Fruit fly (Drosophila melanogaster) Kc167 (cell line): ENCODE results near the gene ro.

Experiments used
- Myc ChIP-seq: fragments of >200 bp; optimal IDR thresholded peaks from 2 replicates; lab custom pipeline; 2017; ENCODE audit warnings: missing external identifiers
- Sin3A ChIP-seq: fragments of >200 bp; optimal IDR thresholded peaks from 2 replicates; lab custom pipeline; 2018; ENCODE audit warnings: missing external identifiers
- h ChIP-seq: fragments of >200 bp; optimal IDR thresholded peaks from 3 replicates; lab custom pipeline; 2018; ENCODE audit warnings: missing external identifiers
- insv ChIP-seq: fragments of >200 bp; optimal IDR thresholded peaks from 3 replicates; lab custom pipeline; 2018; ENCODE audit warnings: missing external identifiers
- psq ChIP-seq: fragments of >200 bp; optimal IDR thresholded peaks from 2 replicates; lab custom pipeline; 2017; ENCODE audit warnings: missing external identifiers
- ttk ChIP-seq: sonication (Bioruptor generic); optimal IDR thresholded peaks from 2 replicates; lab custom pipeline; 2017; ENCODE audit warnings: missing external identifiers

ro gene

DNA sequence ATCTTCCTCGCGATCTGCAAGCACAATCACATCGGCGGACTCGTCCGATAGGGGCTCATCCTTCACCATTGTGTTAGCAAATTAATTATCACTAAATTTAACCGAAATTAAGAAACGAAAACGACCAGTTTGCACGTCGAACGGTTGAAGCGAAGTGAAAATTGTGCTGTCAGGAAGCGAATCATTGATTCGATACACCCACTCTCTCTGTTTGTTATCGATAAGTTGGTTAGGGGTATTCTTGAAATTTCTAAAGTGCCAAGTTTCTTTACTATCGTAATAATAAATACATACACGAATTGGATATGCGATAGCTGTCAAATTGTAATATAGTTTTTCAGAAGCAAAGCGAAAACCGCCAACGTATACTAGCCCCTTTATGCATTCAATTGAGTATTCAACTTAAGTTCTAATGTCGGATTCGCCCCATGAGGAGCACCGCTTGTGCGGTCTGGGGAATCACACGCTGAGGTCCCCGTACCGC, 5.4 kb downstream of the ro start, which contains the start of gene Rb97D:
Rb97D (minus strand) TSS at position 199 of the 484 bp plus-strand sequence.
- TF ChIP-seq insv (lab: Kevin White, UChicago): no peak
- TF ChIP-seq Myc: no peak
- TF ChIP-seq psq (lab: Kevin White, UChicago): no peak
- TF ChIP-seq h: no peak
- TF ChIP-seq ttk (lab: Kevin White, UChicago): no peak
- no peak for TF ChIP-seq Sin3A (lab: Kevin White, UChicago)

DNA sequence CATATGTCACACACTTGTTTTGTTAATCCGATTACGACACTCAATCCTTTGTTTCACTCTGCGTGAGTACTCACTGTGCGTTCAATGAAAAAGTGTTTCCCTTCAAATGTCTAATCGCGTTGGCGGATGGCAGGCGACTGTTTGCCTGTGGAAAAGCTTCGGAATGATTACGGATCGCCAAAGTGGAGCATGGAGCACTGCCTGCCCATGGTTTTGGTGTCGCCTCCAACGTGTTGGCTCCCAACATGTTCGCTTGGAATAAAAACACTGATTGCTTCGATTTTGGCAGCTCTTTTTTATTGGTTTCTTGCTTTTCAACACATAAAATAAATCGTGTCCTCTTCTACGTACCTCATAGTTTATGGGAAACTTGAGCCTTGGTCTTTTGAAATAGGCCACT, 9.1 kb downstream of the ro start, which contains the start of gene SPARC:
SPARC (minus strand) TSS at position 144 of the 400 bp plus-strand sequence.
- no peak for TF ChIP-seq Sin3A (lab: Kevin White, UChicago)
- TF ChIP-seq h: no peak
- TF ChIP-seq psq (lab: Kevin White, UChicago): no peak
- TF ChIP-seq insv (lab: Kevin White, UChicago): no peak
- no peak for TF ChIP-seq Myc
- no peak for TF ChIP-seq ttk (lab: Kevin White, UChicago)

DNA sequence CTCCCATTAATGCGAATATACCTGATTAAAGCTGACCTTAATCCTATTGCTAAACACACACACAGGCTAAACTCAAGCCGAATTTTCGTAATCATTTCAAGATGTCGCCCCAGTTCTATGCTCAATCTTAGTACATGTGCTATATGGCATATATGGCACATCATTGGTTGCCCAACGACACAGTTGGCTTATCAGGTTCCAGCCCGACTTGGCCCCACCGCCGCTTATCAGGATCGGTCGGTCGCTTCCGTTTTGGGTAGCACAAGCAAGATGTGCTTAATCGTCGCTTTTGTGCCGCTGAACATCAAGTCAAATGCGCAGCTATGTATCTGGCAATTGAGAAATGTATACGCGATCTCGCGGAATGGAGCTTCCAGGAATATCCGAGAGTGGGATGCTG, 9.9 kb downstream of the ro start:
- TF ChIP-seq Myc: no peak
- no peak for TF ChIP-seq ttk (lab: Kevin White, UChicago)
- TF ChIP-seq insv (lab: Kevin White, UChicago): no peak
- TF ChIP-seq Sin3A (lab: Kevin White, UChicago): no peak
- TF ChIP-seq psq (lab: Kevin White, UChicago): no peak
- TF ChIP-seq h: no peak

- no peak for TF ChIP-seq Sin3A (lab: Kevin White, UChicago)
- no peak for TF ChIP-seq insv (lab: Kevin White, UChicago)
Observed at dm6 chr3R:26870494-26870893, 10.5 kb downstream of the ro start.

- no peak for TF ChIP-seq insv (lab: Kevin White, UChicago)
- no peak for TF ChIP-seq Myc
- no peak for TF ChIP-seq h
- TF ChIP-seq psq (lab: Kevin White, UChicago): no peak
- TF ChIP-seq Sin3A (lab: Kevin White, UChicago): no peak
- no peak for TF ChIP-seq ttk (lab: Kevin White, UChicago)
Observed at dm6 chr3R:26869431-26869830, 11.5 kb downstream of the ro start.

dm6 chr3R:26867457-26868044, 13.4 kb downstream of the ro start:
- TF ChIP-seq h (no peak), Sin3A (lab: Kevin White, UChicago) (no peak), insv (lab: Kevin White, UChicago) (no peak), ttk (lab: Kevin White, UChicago) (no peak), Myc (no peak), psq (lab: Kevin White, UChicago) (no peak)

DNA sequence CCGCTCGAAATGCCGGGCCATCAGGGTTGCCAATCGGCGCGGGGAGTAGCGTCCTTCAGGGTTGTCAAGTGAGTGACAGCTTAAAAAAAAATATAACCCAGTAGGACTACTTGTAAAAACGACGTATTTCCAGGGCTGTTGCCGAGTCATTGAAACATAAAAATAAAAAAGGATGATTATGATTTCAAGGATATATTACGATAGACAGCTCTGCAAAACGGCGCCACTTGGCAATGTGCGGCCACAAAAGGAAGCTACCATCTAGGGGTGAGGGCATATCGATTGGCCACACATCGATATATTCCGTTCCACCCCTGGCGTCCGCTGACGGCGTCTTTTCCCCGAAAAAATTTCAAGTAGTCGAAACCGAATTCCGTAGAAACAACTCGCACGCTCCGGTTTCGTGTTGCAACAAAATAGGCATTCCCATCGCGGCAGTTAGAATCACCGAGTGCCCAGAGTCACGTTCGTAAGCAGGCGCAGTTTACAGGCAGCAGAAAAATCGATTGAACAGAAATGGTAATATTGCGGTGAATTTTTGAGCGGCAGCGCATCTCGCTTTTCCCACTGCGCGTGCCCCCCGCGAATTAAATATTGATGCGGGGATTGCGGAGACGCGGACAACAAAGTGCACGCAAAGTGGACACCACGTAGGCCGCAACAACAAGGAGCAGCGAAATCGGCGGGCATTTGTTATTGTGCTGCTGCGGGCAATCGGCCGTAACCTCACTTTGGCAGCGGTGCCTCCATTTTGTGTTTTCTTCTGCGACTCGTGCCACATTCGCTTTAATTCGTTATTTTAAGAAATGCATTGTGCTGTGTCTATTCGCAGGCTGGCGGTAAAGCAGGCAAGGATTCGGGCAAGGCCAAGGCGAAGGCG, 14.2 kb downstream of the ro start, which contains the start of the genes ball and His2Av:
ball (minus strand) TSS at position 231 of the 880 bp plus-strand sequence.
His2Av (plus strand) TSS at position 353 of the 880 bp plus-strand sequence.
- TF ChIP-seq Sin3A (lab: Kevin White, UChicago): no peak
- no peak for TF ChIP-seq h
- no peak for TF ChIP-seq psq (lab: Kevin White, UChicago)
- TF ChIP-seq insv (lab: Kevin White, UChicago): no peak
- TF ChIP-seq Myc: no peak
- TF ChIP-seq ttk (lab: Kevin White, UChicago): no peak

DNA sequence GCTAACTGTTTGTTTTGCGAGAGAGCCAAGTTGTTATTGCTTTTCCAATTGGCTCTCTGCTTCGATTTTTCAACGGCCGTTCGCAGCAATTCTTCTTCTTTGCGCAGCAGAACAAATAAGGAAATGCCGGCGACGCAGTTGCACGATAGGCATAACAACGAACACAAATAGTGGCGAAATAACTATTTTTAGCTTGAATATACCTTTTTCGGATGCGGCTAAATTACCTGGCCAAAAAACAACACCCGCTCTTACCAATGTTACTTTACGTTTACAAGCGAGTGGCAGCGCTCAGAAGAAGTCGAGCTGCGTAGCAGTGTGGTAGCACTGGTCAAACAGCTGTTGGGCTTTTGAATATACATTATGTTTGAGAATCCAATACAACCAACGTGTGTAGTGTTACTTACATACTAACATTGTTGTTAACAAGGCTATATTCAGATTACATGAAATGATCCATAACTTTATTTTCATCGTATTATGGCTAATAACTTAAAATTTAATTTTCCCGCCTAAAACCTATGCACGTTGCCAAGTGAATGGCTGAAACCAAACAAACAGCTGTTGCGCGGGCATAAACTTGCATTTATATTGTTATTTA, 18.0 kb downstream of the ro start, which contains the start of the genes Lerp and IntS12:
Lerp (minus strand) TSS at position 283 of the 601 bp plus-strand sequence.
IntS12 (plus strand) TSS at position 529 of the 601 bp plus-strand sequence.
- TF ChIP-seq psq (lab: Kevin White, UChicago): no peak
- TF ChIP-seq Myc: no peak
- no peak for TF ChIP-seq h
- no peak for TF ChIP-seq ttk (lab: Kevin White, UChicago)
- TF ChIP-seq insv (lab: Kevin White, UChicago): no peak
- no peak for TF ChIP-seq Sin3A (lab: Kevin White, UChicago)

DNA sequence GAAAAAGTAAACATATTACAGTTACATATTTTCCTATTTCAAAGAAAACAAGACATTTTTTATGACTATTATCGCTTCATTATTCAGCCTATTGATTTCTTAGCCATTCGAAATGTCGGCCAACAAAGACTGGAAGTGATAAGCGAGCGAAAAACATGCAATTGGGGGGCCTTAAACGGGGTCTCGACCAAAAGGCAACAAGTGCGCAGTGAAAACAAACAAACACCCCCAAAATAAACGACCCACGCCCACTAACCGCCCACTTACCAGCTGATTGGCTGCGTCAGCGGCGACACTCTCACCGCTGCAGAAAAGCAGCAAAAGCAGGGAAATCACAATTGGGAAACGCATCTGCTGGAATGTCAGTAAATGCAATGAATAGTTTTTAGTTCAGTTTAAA, 18.8 kb downstream of the ro start:
- TF ChIP-seq ttk (lab: Kevin White, UChicago) (no peak), Myc (no peak), Sin3A (lab: Kevin White, UChicago) (no peak), insv (lab: Kevin White, UChicago) (no peak)

DNA sequence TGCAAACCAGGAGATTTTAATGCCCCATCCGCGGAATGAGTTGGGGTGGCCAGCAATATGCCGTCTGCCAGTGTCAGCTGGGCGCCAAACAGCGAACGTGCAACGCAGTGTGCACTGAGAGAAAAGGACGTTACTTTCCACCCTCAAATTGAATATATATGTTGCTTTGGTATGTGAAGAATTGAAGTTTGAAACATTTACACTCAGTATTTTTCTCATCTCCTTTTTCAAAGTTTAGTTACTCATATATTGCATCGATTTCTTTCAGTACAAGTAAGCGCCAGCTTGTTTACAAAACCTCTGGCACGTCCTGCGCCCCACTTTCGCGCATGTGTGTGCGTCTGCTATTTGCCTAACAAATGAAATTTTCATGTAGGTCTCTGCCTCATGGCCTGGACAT, 21.7 kb downstream of the ro start:
- no peak for TF ChIP-seq Sin3A (lab: Kevin White, UChicago)
- TF ChIP-seq h: no peak
- no peak for TF ChIP-seq insv (lab: Kevin White, UChicago)
- no peak for TF ChIP-seq psq (lab: Kevin White, UChicago)
- TF ChIP-seq Myc: no peak
- TF ChIP-seq ttk (lab: Kevin White, UChicago): no peak

DNA sequence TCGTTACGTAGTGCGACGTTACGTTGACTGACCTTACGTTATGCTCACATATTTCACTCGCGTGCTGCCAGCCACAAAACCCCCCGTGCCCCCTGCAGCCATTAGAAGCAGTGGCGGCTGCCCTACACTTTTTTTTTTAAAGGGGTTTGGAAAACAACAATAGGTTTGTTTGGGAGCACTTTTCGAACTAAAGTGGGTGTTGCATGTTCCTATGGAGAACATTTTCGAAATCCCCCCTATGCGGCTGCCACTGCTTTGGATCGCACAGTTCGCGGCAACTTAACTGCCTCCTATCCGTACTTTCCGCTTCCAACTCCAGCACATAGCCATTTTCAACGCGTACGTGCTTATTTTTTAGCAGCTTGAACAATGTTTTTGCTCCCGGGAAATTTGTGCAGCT, 27.3 kb downstream of the ro start:
- TF ChIP-seq h (no peak), Myc (no peak), insv (lab: Kevin White, UChicago) (no peak), Sin3A (lab: Kevin White, UChicago) (no peak), psq (lab: Kevin White, UChicago) (no peak), ttk (lab: Kevin White, UChicago) (no peak)
